Worm (Caenorhabditis elegans) whole organism, L2 larva: Measurements from ENCODE around the gene clc-26.

Experiments used
- C34F6.9 ChIP-seq: fragments of 150-350 bp; optimal IDR thresholded peaks from 2 replicates; lab custom pipeline; 2014; ENCODE audit warnings: missing biosample characterization, missing genetic modification characterization
- F13H6.1 ChIP-seq: sonication (generic microtip); optimal IDR thresholded peaks from 2 replicates; lab custom pipeline; 2016; ENCODE audit warnings: missing genetic modification characterization, missing compliant biosample characterization
- R02D3.7 ChIP-seq: fragments of 150-350 bp; optimal IDR thresholded peaks from 2 replicates; lab custom pipeline; 2014; ENCODE audit warnings: missing biosample characterization, missing genetic modification characterization
- Y55F3AM.14 ChIP-seq: fragments of 200-800 bp; sonication (Bioruptor generic); optimal IDR thresholded peaks from 2 replicates; lab custom pipeline; 2018; ENCODE audit warnings: mild to moderate bottlenecking, missing genetic modification characterization, missing compliant biosample characterization
- ZK546.5 ChIP-seq: sonication (generic microtip); optimal IDR thresholded peaks from 2 replicates; lab custom pipeline; 2017; ENCODE audit warnings: missing biosample characterization, missing genetic modification characterization
- alr-1 ChIP-seq: fragments of 150-350 bp; optimal IDR thresholded peaks from 2 replicates; lab custom pipeline; 2014; ENCODE audit warnings: missing biosample characterization, missing genetic modification characterization
- aly-2 ChIP-seq: fragments of 150-350 bp; optimal IDR thresholded peaks from 2 replicates; lab custom pipeline; 2014; ENCODE audit warnings: missing biosample characterization, missing genetic modification characterization
- ama-1 ChIP-seq: fragments of 150-350 bp; optimal IDR thresholded peaks from 2 replicates; lab custom pipeline; 2018; ENCODE audit warnings: inconsistent platforms
- blmp-1 ChIP-seq: sonication (generic microtip); optimal IDR thresholded peaks from 2 replicates; lab custom pipeline; 2017; ENCODE audit warnings: missing genetic modification characterization, mild to moderate bottlenecking, missing compliant biosample characterization, antibody characterized with exemption, moderate library complexity; ENCODE audit not compliant: insufficient read depth
- ceh-16 ChIP-seq: fragments of 150-350 bp; optimal IDR thresholded peaks from 2 replicates; lab custom pipeline; 2014; ENCODE audit warnings: missing biosample characterization, missing genetic modification characterization
- ceh-82 ChIP-seq: fragments of 150-350 bp; optimal IDR thresholded peaks from 2 replicates; lab custom pipeline; 2014; ENCODE audit warnings: missing biosample characterization, missing genetic modification characterization
- crh-2 ChIP-seq: sonication (generic microtip); optimal IDR thresholded peaks from 2 replicates; lab custom pipeline; 2017; ENCODE audit warnings: missing biosample characterization, missing genetic modification characterization
- dmd-4 ChIP-seq: sonication (generic microtip); optimal IDR thresholded peaks from 2 replicates; lab custom pipeline; 2017; ENCODE audit warnings: missing biosample characterization, missing genetic modification characterization
- egl-27 ChIP-seq: sonication (generic microtip); optimal IDR thresholded peaks from 3 replicates; lab custom pipeline; 2017; ENCODE audit warnings: missing biosample characterization, missing genetic modification reagents, missing genetic modification characterization
- elt-1 ChIP-seq: fragments of 150-350 bp; optimal IDR thresholded peaks from 2 replicates; lab custom pipeline; 2014; ENCODE audit warnings: missing biosample characterization, missing genetic modification characterization
- elt-3 ChIP-seq: sonication (generic microtip); optimal IDR thresholded peaks from 2 replicates; lab custom pipeline; 2017; ENCODE audit warnings: missing biosample characterization, missing genetic modification characterization
- fos-1 ChIP-seq: fragments of 150-350 bp; optimal IDR thresholded peaks from 2 replicates; lab custom pipeline; 2014; ENCODE audit warnings: missing biosample characterization, missing genetic modification characterization
- gmeb-1 ChIP-seq: fragments of 150-350 bp; optimal IDR thresholded peaks from 2 replicates; lab custom pipeline; 2014; ENCODE audit warnings: missing biosample characterization, missing genetic modification characterization
- lin-11 ChIP-seq: fragments of 150-350 bp; sonication (generic microtip); optimal IDR thresholded peaks from 2 replicates; lab custom pipeline; 2014; ENCODE audit warnings: missing biosample characterization, missing genetic modification characterization, inconsistent platforms, mixed read lengths
- lin-13 ChIP-seq: fragments of 150-350 bp; optimal IDR thresholded peaks from 2 replicates; lab custom pipeline; 2014; ENCODE audit warnings: missing biosample characterization, missing genetic modification reagents, missing genetic modification characterization
- lin-39 ChIP-seq: fragments of 150-350 bp; optimal IDR thresholded peaks from 2 replicates; lab custom pipeline; 2014; ENCODE audit warnings: missing biosample characterization, missing genetic modification reagents, missing genetic modification characterization
- lsy-2 ChIP-seq, 2 experiments: fragments of 150-350 bp in 1 of 2; sonication (generic microtip) in 1 of 2; optimal IDR thresholded peaks; 2 replicates each; lab custom pipeline; 2014 to 2017; ENCODE audit warnings: missing biosample characterization in 2 of 2, missing genetic modification characterization in 2 of 2
- mab-5 ChIP-seq: fragments of 150-350 bp; optimal IDR thresholded peaks from 2 replicates; lab custom pipeline; 2014; ENCODE audit warnings: missing biosample characterization, missing genetic modification characterization
- mbf-1 ChIP-seq: sonication (generic microtip); optimal IDR thresholded peaks from 2 replicates; lab custom pipeline; 2017; ENCODE audit warnings: missing biosample characterization, missing genetic modification characterization
- mdl-1 ChIP-seq, 2 experiments: fragments of 150-350 bp in 1 of 2; sonication (generic microtip) in 1 of 2; optimal IDR thresholded peaks; 2 replicates each; lab custom pipeline; 2017; ENCODE audit warnings: missing biosample characterization in 2 of 2, missing genetic modification characterization in 2 of 2
- nhr-10 ChIP-seq: sonication (generic microtip); optimal IDR thresholded peaks from 2 replicates; lab custom pipeline; 2017; ENCODE audit warnings: missing biosample characterization, missing genetic modification characterization
- nhr-11 ChIP-seq: fragments of 150-350 bp; optimal IDR thresholded peaks from 2 replicates; lab custom pipeline; 2014; ENCODE audit warnings: missing biosample characterization, missing genetic modification characterization
- nhr-12 ChIP-seq: fragments of 150-350 bp; optimal IDR thresholded peaks from 2 replicates; lab custom pipeline; 2014; ENCODE audit warnings: missing biosample characterization, missing genetic modification characterization
- nhr-129 ChIP-seq: fragments of 150-350 bp; optimal IDR thresholded peaks from 2 replicates; lab custom pipeline; 2014; ENCODE audit warnings: missing biosample characterization, missing genetic modification characterization
- nhr-21 ChIP-seq: fragments of 150-350 bp; optimal IDR thresholded peaks from 2 replicates; lab custom pipeline; 2014; ENCODE audit warnings: missing biosample characterization, missing genetic modification characterization
- nhr-23 ChIP-seq: fragments of 150-350 bp; optimal IDR thresholded peaks from 2 replicates; lab custom pipeline; 2014; ENCODE audit warnings: missing biosample characterization, missing genetic modification reagents, missing genetic modification characterization
- nhr-237 ChIP-seq: fragments of 150-350 bp; optimal IDR thresholded peaks from 2 replicates; lab custom pipeline; 2014; ENCODE audit warnings: missing biosample characterization, missing genetic modification characterization
- nhr-25 ChIP-seq: fragments of 150-350 bp; sonication (generic microtip); optimal IDR thresholded peaks from 3 replicates; lab custom pipeline; 2014; ENCODE audit warnings: missing biosample characterization, missing genetic modification characterization
- nhr-6 ChIP-seq: fragments of 150-350 bp; optimal IDR thresholded peaks from 2 replicates; lab custom pipeline; 2014; ENCODE audit warnings: missing biosample characterization, missing genetic modification characterization
- nhr-77 ChIP-seq: fragments of 150-350 bp; optimal IDR thresholded peaks from 2 replicates; lab custom pipeline; 2014; ENCODE audit warnings: missing biosample characterization, missing genetic modification characterization
- peb-1 ChIP-seq: fragments of 150-350 bp; optimal IDR thresholded peaks from 2 replicates; lab custom pipeline; 2014; ENCODE audit warnings: missing biosample characterization, missing genetic modification characterization
- sem-4 ChIP-seq: fragments of 150-350 bp; optimal IDR thresholded peaks from 2 replicates; lab custom pipeline; 2014; ENCODE audit warnings: missing biosample characterization, missing genetic modification reagents, missing genetic modification characterization
- skn-1 ChIP-seq: sonication (generic microtip); optimal IDR thresholded peaks from 2 replicates; lab custom pipeline; 2017; ENCODE audit warnings: missing biosample characterization, missing genetic modification characterization
- sma-3 ChIP-seq: sonication (generic microtip); optimal IDR thresholded peaks from 2 replicates; lab custom pipeline; 2016; ENCODE audit warnings: missing genetic modification reagents, missing genetic modification characterization, missing compliant biosample characterization
- sma-9 ChIP-seq, 2 experiments: fragments of 150-350 bp in 1 of 2; sonication (generic microtip) in 1 of 2; optimal IDR thresholded peaks; 2 replicates each; lab custom pipeline; 2014 to 2016; ENCODE audit warnings: missing genetic modification characterization in 2 of 2, mild to moderate bottlenecking in 1 of 2, missing biosample characterization in 1 of 2, missing compliant biosample characterization in 1 of 2, missing genetic modification reagents in 1 of 2, moderate library complexity in 1 of 2
- snpc-4 ChIP-seq: fragments of 150-350 bp; optimal IDR thresholded peaks from 2 replicates; lab custom pipeline; 2014; ENCODE audit warnings: missing biosample characterization, missing genetic modification characterization
- unc-39 ChIP-seq: fragments of 150-350 bp; optimal IDR thresholded peaks from 2 replicates; lab custom pipeline; 2014; ENCODE audit warnings: missing biosample characterization, missing genetic modification characterization
- unc-55 ChIP-seq: fragments of 150-350 bp; sonication (generic microtip); optimal IDR thresholded peaks from 3 replicates; lab custom pipeline; 2014; ENCODE audit warnings: missing biosample characterization, missing genetic modification reagents, missing genetic modification characterization
- unc-62 ChIP-seq: fragments of 150-350 bp; optimal IDR thresholded peaks from 2 replicates; lab custom pipeline; 2014; ENCODE audit warnings: missing biosample characterization, missing genetic modification reagents, missing genetic modification characterization
- zag-1 ChIP-seq: fragments of 150-350 bp; optimal IDR thresholded peaks from 2 replicates; lab custom pipeline; 2014; ENCODE audit warnings: missing biosample characterization, missing genetic modification characterization
- ztf-1 ChIP-seq: fragments of 200-800 bp; sonication (Bioruptor generic); conservative IDR thresholded peaks from 2 replicates; pipeline ENCODE4 v1.3.6; 2022; ENCODE audit warnings: missing genetic modification characterization, missing compliant biosample characterization
- ztf-11 ChIP-seq: sonication (generic microtip); optimal IDR thresholded peaks from 2 replicates; lab custom pipeline; 2017; ENCODE audit warnings: missing biosample characterization, missing genetic modification characterization
- ztf-4 ChIP-seq: fragments of 150-350 bp; optimal IDR thresholded peaks from 2 replicates; lab custom pipeline; 2014; ENCODE audit warnings: missing biosample characterization, missing genetic modification characterization

Gene clc-26

ce11 chrIII:1030965-1031364 is at the start of gene clc-26, which contains the start of gene E_BE45912.2:
Gene clc-26, minus strand, starts transcription at chrIII:1031065.
Gene E_BE45912.2, minus strand, starts transcription at chrIII:1031103.
- TF ChIP-seq elt-1 (tag; lab: Kevin White, UChicago) = no peak
- no peak for TF ChIP-seq zag-1 (tag; lab: Kevin White, UChicago)
- TF ChIP-seq peb-1 (tag; lab: Kevin White, UChicago) = no peak

- TF ChIP-seq nhr-12 (tag; lab: Kevin White, UChicago) (no peak), crh-2 (peak; percentile 98), lin-11 (tag; lab: Kevin White, UChicago) (peak; percentile 94), unc-39 (tag; lab: Kevin White, UChicago) (no peak), ZK546.5 (peak; percentile 64), blmp-1 (tag; lab: Kevin White, UChicago) (peak; percentile 75), mab-5 (tag; lab: Kevin White, UChicago) (peak; percentile 87), peb-1 (tag; lab: Kevin White, UChicago) (no peak), nhr-23 (no peak), elt-1 (tag; lab: Kevin White, UChicago) (no peak), gmeb-1 (peak; percentile 98), ztf-1 (GFP tag; lab: Robert Waterston, UW) (no peak), Y55F3AM.14 (GFP tag; lab: Kevin White, UChicago) (peak; percentile 55), fos-1 (tag; lab: Kevin White, UChicago) (peak; percentile 92), mbf-1 (no peak), ztf-11 (tag; lab: Kevin White, UChicago) (no peak), nhr-21 (peak; percentile 95), sma-3 (GFP tag; lab: Kevin White, UChicago) (peak; percentile 97), mdl-1 (tag; optimal IDR thresholded peaks at IDR 0.05; lab: Kevin White, UChicago) (peak; percentile 74 to 90), sem-4 (tag; lab: Kevin White, UChicago) (peak; percentile 94), lin-39 (tag; lab: Kevin White, UChicago) (no peak), aly-2 (no peak), elt-3 (tag; lab: Kevin White, UChicago) (no peak), F13H6.1 (peak; percentile 84), sma-9 (GFP tag; optimal IDR thresholded peaks at IDR 0.05; lab: Kevin White, UChicago) (peak; percentile 90), sma-9 (tag; optimal IDR thresholded peaks at IDR 0.05; lab: Kevin White, UChicago) (no peak), R02D3.7 (peak; percentile 31), ceh-16 (tag; lab: Kevin White, UChicago) (peak; percentile 81), egl-27 (peak; percentile 83), zag-1 (tag; lab: Kevin White, UChicago) (peak; percentile 70), ceh-82 (tag; lab: Kevin White, UChicago) (peak; percentile 77), dmd-4 (tag; lab: Kevin White, UChicago) (peak; percentile 22), nhr-237 (tag; lab: Kevin White, UChicago) (peak; percentile 66), nhr-6 (tag; lab: Kevin White, UChicago) (peak; percentile 92), nhr-11 (tag; lab: Kevin White, UChicago) (no peak), lin-13 (peak; percentile 97), snpc-4 (tag; lab: Kevin White, UChicago) (peak; percentile 72), nhr-10 (peak; percentile 32), nhr-77 (no peak), nhr-129 (tag; lab: Kevin White, UChicago) (peak; percentile 91), skn-1 (peak; percentile 80), ztf-4 (tag; lab: Kevin White, UChicago) (peak; percentile 95), ama-1 (peak; percentile 77), C34F6.9 (peak; percentile 99), nhr-25 (tag; lab: Kevin White, UChicago) (peak; percentile 92), unc-62 (GFP tag; lab: Kevin White, UChicago) (no peak), lsy-2 (tag; optimal IDR thresholded peaks at IDR 0.05; lab: Kevin White, UChicago) (peak; percentile 87 to 97), unc-55 (GFP tag; lab: Kevin White, UChicago) (peak; percentile 99), alr-1 (tag; lab: Kevin White, UChicago) (no peak)
These were observed 49.7 kb upstream of the clc-26 start, which contains the start of the genes rab-18 and kbp-4 for ce11 chrIII:1080536-1080935. Gene rab-18, minus strand, starts transcription at chrIII:1080775. Gene kbp-4, plus strand, starts transcription at chrIII:1080901.
